Worm (Caenorhabditis elegans) whole organism, midembryonic: ENCODE measurements around the gene hel-1.

ENCODE experiments used
- flt-1 ChIP-seq: fragments of 200-800 bp; sonication (Bioruptor generic); IDR thresholded peaks from 2 replicates; pipeline ENCODE4 v1.3.6; 2022; ENCODE audit warnings: missing genetic modification characterization, missing compliant biosample characterization
- ref-1 ChIP-seq: fragments of 200-800 bp; sonication (Bioruptor generic); conservative IDR thresholded peaks from 2 replicates; pipeline ENCODE4 v1.3.6; 2022; ENCODE audit warnings: missing genetic modification reagents, missing genetic modification characterization, missing compliant biosample characterization

DNA sequence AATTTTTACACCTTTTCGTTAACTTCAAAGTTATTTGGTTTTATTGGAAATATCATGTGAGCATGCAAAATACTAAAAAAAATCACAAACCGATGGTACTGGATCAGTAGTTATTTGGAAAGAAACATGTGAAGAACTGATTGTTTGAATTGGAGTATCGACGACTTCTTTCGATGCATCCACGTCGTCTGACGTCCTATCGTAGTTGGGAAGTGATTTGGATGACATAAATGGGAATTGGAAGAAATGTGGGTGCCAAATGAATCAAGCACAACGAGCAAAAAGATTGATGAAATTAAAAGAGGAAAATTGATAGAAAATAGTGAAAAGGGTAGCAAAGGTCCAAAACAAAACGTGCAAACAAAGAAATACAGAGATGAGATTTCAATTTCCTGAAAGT is 7.4 kb downstream of the hel-1 start, which contains the start of gene shw-1:
- TF ChIP-seq flt-1 (GFP tag; lab: Robert Waterston, UW) = no peak
- no peak for TF ChIP-seq ref-1 (GFP tag; lab: Robert Waterston, UW)
